Worm (Caenorhabditis elegans) whole organism, midembryonic: ENCODE measurements around the gene Y116A8C.463.

Experiments used
- cog-1 ChIP-seq: sonication (generic microtip); optimal IDR thresholded peaks from 2 replicates; lab custom pipeline; 2016; ENCODE audit warnings: missing genetic modification characterization, missing compliant biosample characterization
- klf-2 ChIP-seq: fragments of 200-800 bp; sonication (Bioruptor generic); conservative IDR thresholded peaks from 2 replicates; pipeline ENCODE4 v1.3.6; 2022; ENCODE audit warnings: missing genetic modification reagents, missing genetic modification characterization, missing compliant biosample characterization
- med-1 ChIP-seq: sonication (generic microtip); optimal IDR thresholded peaks from 2 replicates; lab custom pipeline; 2017; ENCODE audit warnings: missing genetic modification characterization, mild to moderate bottlenecking, missing compliant biosample characterization, antibody characterized with exemption, missing genetic modification reagents; ENCODE audit not compliant: insufficient read depth
- ref-1 ChIP-seq: fragments of 200-800 bp; sonication (Bioruptor generic); conservative IDR thresholded peaks from 2 replicates; pipeline ENCODE4 v1.3.6; 2022; ENCODE audit warnings: missing genetic modification reagents, missing genetic modification characterization, missing compliant biosample characterization
- ztf-23 ChIP-seq: fragments of 200-800 bp; sonication (Bioruptor generic); IDR thresholded peaks from 2 replicates; pipeline ENCODE4 v1.3.6; 2022; ENCODE audit warnings: missing genetic modification reagents, missing genetic modification characterization, missing compliant biosample characterization

ce11 chrIV:16925363-16925863 lies 5.9 kb downstream of the Y116A8C.463 start:
- TF ChIP-seq ref-1 (GFP tag; lab: Robert Waterston, UW) = no peak
- TF ChIP-seq ztf-23 = no peak
- TF ChIP-seq med-1 (GFP tag; lab: Kevin White, UChicago) = no peak
- no peak for TF ChIP-seq cog-1 (tag; lab: Kevin White, UChicago)
- no peak for TF ChIP-seq klf-2
